Fruit fly (Drosophila melanogaster) whole organism, embryonic: ENCODE results near the gene Mul1.

Experiments
- Abd-B ChIP-seq: fragments of 200-800 bp; sonication (Bioruptor generic); optimal IDR thresholded peaks from 2 replicates; lab custom pipeline; 2018; ENCODE audit warnings: missing biosample characterization, mild to moderate bottlenecking, missing genetic modification characterization, moderate library complexity
- Antp ChIP-seq: fragments of 200-800 bp; sonication (Bioruptor generic); optimal IDR thresholded peaks from 3 replicates; lab custom pipeline; 2016; ENCODE audit warnings: missing biosample characterization, missing genetic modification characterization
- Asciz ChIP-seq: fragments of 200-800 bp; sonication (Bioruptor generic); optimal IDR thresholded peaks from 2 replicates; lab custom pipeline; 2017; ENCODE audit warnings: missing biosample characterization, mild to moderate bottlenecking, missing genetic modification characterization, missing genetic modification reagents
- Atf3 ChIP-seq: fragments of 200-800 bp; sonication (Bioruptor generic); optimal IDR thresholded peaks from 3 replicates; lab custom pipeline; 2016; ENCODE audit warnings: missing biosample characterization, missing genetic modification characterization
- B-H2 ChIP-seq: fragments of 200-800 bp; sonication (Bioruptor generic); optimal IDR thresholded peaks from 2 replicates; lab custom pipeline; 2018; ENCODE audit warnings: missing biosample characterization, mild to moderate bottlenecking, missing genetic modification characterization
- Bteb2 ChIP-seq: fragments of 200-800 bp; sonication (Bioruptor generic); optimal IDR thresholded peaks from 2 replicates; lab custom pipeline; 2016; ENCODE audit warnings: missing biosample characterization, missing genetic modification characterization
- CG10321 ChIP-seq: fragments of 200-800 bp; sonication (Bioruptor generic); IDR thresholded peaks from 2 replicates; pipeline ENCODE4 v1.3.6; 2022; ENCODE audit warnings: missing biosample characterization, missing genetic modification characterization
- CG10462 ChIP-seq: fragments of 200-800 bp; sonication (Bioruptor generic); optimal IDR thresholded peaks from 2 replicates; lab custom pipeline; 2016; ENCODE audit warnings: missing biosample characterization, missing genetic modification characterization
- CG11504 ChIP-seq: fragments of 200-800 bp; sonication (Bioruptor generic); optimal IDR thresholded peaks from 3 replicates; lab custom pipeline; 2019; ENCODE audit warnings: missing biosample characterization, mild to moderate bottlenecking, missing genetic modification characterization, moderate library complexity
- CG11696 ChIP-seq: fragments of 200-800 bp; sonication (Bioruptor generic); IDR thresholded peaks from 2 replicates; pipeline ENCODE4 v1.3.6; 2022; ENCODE audit warnings: missing biosample characterization, missing genetic modification characterization
- CG14965 ChIP-seq: fragments of 200-800 bp; sonication (Bioruptor generic); optimal IDR thresholded peaks from 2 replicates; lab custom pipeline; 2016; ENCODE audit warnings: missing biosample characterization, missing genetic modification characterization, borderline replicate concordance
- CG15269 ChIP-seq: fragments of 200-800 bp; sonication (Bioruptor generic); optimal IDR thresholded peaks from 2 replicates; lab custom pipeline; 2018; ENCODE audit warnings: missing biosample characterization, mild to moderate bottlenecking, missing genetic modification characterization, moderate library complexity
- CG1792 ChIP-seq: fragments of 200-800 bp; sonication (Bioruptor generic); optimal IDR thresholded peaks from 2 replicates; lab custom pipeline; 2016; ENCODE audit warnings: missing biosample characterization, missing genetic modification characterization
- CG32767 ChIP-seq: fragments of 200-800 bp; sonication (Bioruptor generic); IDR thresholded peaks from 2 replicates; pipeline ENCODE4 v1.3.6; 2022; ENCODE audit warnings: missing biosample characterization, missing genetic modification characterization
- CG32772 ChIP-seq: fragments of 200-800 bp; sonication (Bioruptor generic); IDR thresholded peaks from 2 replicates; pipeline ENCODE4 v1.3.6; 2022; ENCODE audit warnings: missing biosample characterization, missing genetic modification characterization
- CG6654 ChIP-seq: fragments of 200-800 bp; sonication (Bioruptor generic); optimal IDR thresholded peaks from 2 replicates; lab custom pipeline; 2017; ENCODE audit warnings: missing biosample characterization, mild to moderate bottlenecking, missing genetic modification characterization
- CG7745 ChIP-seq: fragments of 200-800 bp; sonication (Bioruptor generic); optimal IDR thresholded peaks from 2 replicates; lab custom pipeline; 2018; ENCODE audit warnings: missing biosample characterization, mild to moderate bottlenecking, missing genetic modification characterization, moderate library complexity
- CG9215 ChIP-seq: fragments of 200-800 bp; sonication (Bioruptor generic); IDR thresholded peaks from 2 replicates; pipeline ENCODE4 v1.3.6; 2022; ENCODE audit warnings: missing biosample characterization, missing genetic modification characterization
- Camta ChIP-seq: fragments of 200-800 bp; sonication (Bioruptor generic); optimal IDR thresholded peaks from 2 replicates; lab custom pipeline; 2016; ENCODE audit warnings: missing biosample characterization, missing genetic modification characterization
- D ChIP-seq, 2 experiments: fragments of 200-800 bp in 1 of 2; fragments of >200 bp in 1 of 2; sonication (Bioruptor generic) in 1 of 2; optimal IDR thresholded peaks; 2 replicates in 1 of 2; 3 replicates in 1 of 2; lab custom pipeline; 2017; ENCODE audit warnings: mild to moderate bottlenecking in 1 of 2, missing biosample characterization in 1 of 2, missing genetic modification characterization in 1 of 2, missing genetic modification reagents in 1 of 2
- HLH4C ChIP-seq: fragments of 200-800 bp; sonication (Bioruptor generic); IDR thresholded peaks from 3 replicates; pipeline ENCODE4 v1.3.6; 2022; ENCODE audit warnings: missing biosample characterization, missing genetic modification characterization; ENCODE audit not compliant: partially characterized antibody
- Hr51 ChIP-seq, 2 experiments: fragments of 200-800 bp; sonication (Bioruptor generic); optimal IDR thresholded peaks; 2 replicates in 1 of 2; 3 replicates in 1 of 2; lab custom pipeline; 2016 to 2018; ENCODE audit warnings: missing biosample characterization in 2 of 2, missing genetic modification characterization in 2 of 2, mild to moderate bottlenecking in 1 of 2, moderate library complexity in 1 of 2
- Kr ChIP-seq: fragments of 200-800 bp; sonication (Bioruptor generic); optimal IDR thresholded peaks from 2 replicates; lab custom pipeline; 2017; ENCODE audit warnings: missing biosample characterization, mild to moderate bottlenecking, missing genetic modification characterization
- Med ChIP-seq: fragments of 200-800 bp; sonication (Bioruptor generic); peaks from one replicate; lab custom pipeline; 2016; ENCODE audit warnings: missing biosample characterization, missing genetic modification characterization, mild to moderate bottlenecking, inconsistent platforms, moderate library complexity
- Nf-YA ChIP-seq: fragments of 200-800 bp; sonication (Bioruptor generic); IDR thresholded peaks from 2 replicates; pipeline ENCODE4 v1.3.6; 2022; ENCODE audit warnings: missing biosample characterization, missing genetic modification characterization
- Ravus ChIP-seq: fragments of 200-800 bp; sonication (Bioruptor generic); IDR thresholded peaks from 2 replicates; pipeline ENCODE4 v1.3.6; 2022; ENCODE audit warnings: missing biosample characterization, missing genetic modification characterization
- ap ChIP-seq: fragments of 200-800 bp; sonication (Bioruptor generic); IDR thresholded peaks from 2 replicates; pipeline ENCODE4 v1.3.6; 2022; ENCODE audit warnings: missing biosample characterization, missing genetic modification characterization
- br ChIP-seq: fragments of >200 bp; optimal IDR thresholded peaks from 2 replicates; lab custom pipeline; 2017
- bsh ChIP-seq, 2 experiments: fragments of 200-800 bp; sonication (Bioruptor generic); optimal IDR thresholded peaks; 2 replicates each; lab custom pipeline; 2017 to 2018; ENCODE audit warnings: mild to moderate bottlenecking in 2 of 2, missing biosample characterization in 2 of 2, missing genetic modification characterization in 2 of 2, moderate library complexity in 1 of 2
- danr ChIP-seq: fragments of 200-800 bp; sonication (Bioruptor generic); IDR thresholded peaks from 2 replicates; pipeline ENCODE4 v1.3.6; 2022; ENCODE audit warnings: missing biosample characterization, missing genetic modification characterization
- dpn ChIP-seq, 2 experiments: fragments of 200-800 bp; sonication (Bioruptor generic); optimal IDR thresholded peaks; 3 replicates each; lab custom pipeline; 2016; ENCODE audit warnings: missing biosample characterization in 2 of 2, missing genetic modification characterization in 2 of 2
- dysf ChIP-seq: fragments of 200-800 bp; sonication (Bioruptor generic); IDR thresholded peaks from 3 replicates; pipeline ENCODE4 v1.3.6; 2022; ENCODE audit warnings: missing biosample characterization, missing genetic modification characterization
- ems ChIP-seq: fragments of 200-800 bp; sonication (Bioruptor generic); optimal IDR thresholded peaks from 3 replicates; lab custom pipeline; 2016; ENCODE audit warnings: missing biosample characterization, missing genetic modification characterization
- eve ChIP-seq, 2 experiments: fragments of >200 bp; optimal IDR thresholded peaks; 2 replicates each; lab custom pipeline; 2017; ENCODE audit warnings: missing biosample characterization in 2 of 2, missing genetic modification characterization in 2 of 2
- gce ChIP-seq: fragments of 200-800 bp; sonication (Bioruptor generic); IDR thresholded peaks from 3 replicates; pipeline ENCODE4 v1.3.6; 2022; ENCODE audit warnings: missing biosample characterization, missing genetic modification characterization
- gcm2 ChIP-seq: fragments of 200-800 bp; sonication (Bioruptor generic); optimal IDR thresholded peaks from 2 replicates; lab custom pipeline; 2016; ENCODE audit warnings: missing biosample characterization, missing genetic modification characterization
- gsb ChIP-seq: fragments of 200-800 bp; sonication (Bioruptor generic); IDR thresholded peaks from 2 replicates; pipeline ENCODE4 v1.3.6; 2022; ENCODE audit warnings: missing biosample characterization, missing genetic modification characterization
- hb ChIP-seq: fragments of 200-800 bp; sonication (Bioruptor generic); IDR thresholded peaks from 3 replicates; pipeline ENCODE4 v1.3.6; 2022; ENCODE audit warnings: missing biosample characterization, missing genetic modification characterization; ENCODE audit not compliant: partially characterized antibody
- knrl ChIP-seq: fragments of 200-800 bp; sonication (Bioruptor generic); IDR thresholded peaks from 3 replicates; pipeline ENCODE4 v1.3.6; 2022; ENCODE audit warnings: missing biosample characterization, missing genetic modification characterization; ENCODE audit not compliant: partially characterized antibody
- lov ChIP-seq, 2 experiments: fragments of 200-800 bp in 1 of 2; fragments of >200 bp in 1 of 2; sonication (Bioruptor generic) in 1 of 2; IDR thresholded peaks in 1 of 2; optimal IDR thresholded peaks in 1 of 2; 2 replicates in 1 of 2; 3 replicates in 1 of 2; pipeline versions ENCODE4 v1.3.6 to Lab custom; 2017 to 2022; ENCODE audit warnings: missing biosample characterization in 1 of 2, missing genetic modification characterization in 1 of 2
- luna ChIP-seq: fragments of 200-800 bp; sonication (Bioruptor generic); optimal IDR thresholded peaks from 2 replicates; lab custom pipeline; 2016; ENCODE audit warnings: missing biosample characterization, missing genetic modification characterization
- p53 ChIP-seq: fragments of 200-800 bp; sonication (Bioruptor generic); optimal IDR thresholded peaks from 2 replicates; lab custom pipeline; 2016; ENCODE audit warnings: missing biosample characterization, missing genetic modification characterization
- pnt ChIP-seq: fragments of 200-800 bp; sonication (Bioruptor generic); optimal IDR thresholded peaks from 3 replicates; lab custom pipeline; 2016; ENCODE audit warnings: missing biosample characterization, missing genetic modification characterization
- psq ChIP-seq: fragments of 200-800 bp; sonication (Bioruptor generic); optimal IDR thresholded peaks from 2 replicates; lab custom pipeline; 2017; ENCODE audit warnings: missing biosample characterization, missing genetic modification characterization
- sim ChIP-seq: fragments of 200-800 bp; sonication (Bioruptor generic); IDR thresholded peaks from 2 replicates; pipeline ENCODE4 v1.3.6; 2022; ENCODE audit warnings: missing biosample characterization, missing genetic modification characterization
- tin ChIP-seq: fragments of 200-800 bp; sonication (Bioruptor generic); optimal IDR thresholded peaks from 3 replicates; lab custom pipeline; 2016; ENCODE audit warnings: missing biosample characterization, missing genetic modification characterization
- tll ChIP-seq, 2 experiments: fragments of 200-800 bp in 1 of 2; fragments of >200 bp in 1 of 2; sonication (Bioruptor generic) in 1 of 2; optimal IDR thresholded peaks; 2 replicates each; lab custom pipeline; 2017 to 2019; ENCODE audit warnings: missing biosample characterization in 2 of 2, missing genetic modification characterization in 2 of 2, mild to moderate bottlenecking in 1 of 2, moderate library complexity in 1 of 2
- toy ChIP-seq: fragments of 200-800 bp; sonication (Bioruptor generic); IDR thresholded peaks from 2 replicates; pipeline ENCODE4 v1.3.6; 2022; ENCODE audit warnings: missing biosample characterization, missing genetic modification characterization
- wek ChIP-seq: fragments of 200-800 bp; sonication (Bioruptor generic); optimal IDR thresholded peaks from 3 replicates; lab custom pipeline; 2018; ENCODE audit warnings: missing biosample characterization, mild to moderate bottlenecking, missing genetic modification characterization, moderate library complexity
- z ChIP-seq: fragments of 200-800 bp; sonication (Bioruptor generic); IDR thresholded peaks from 3 replicates; pipeline ENCODE4 v1.3.6; 2022; ENCODE audit warnings: missing biosample characterization, missing genetic modification characterization

Gene Mul1

dm6 chr3L:4016754-4017153 lies 4.5 kb upstream of the Mul1 start:
- TF ChIP-seq wek (GFP tag; lab: Kevin White, UChicago) (no peak), p53 (GFP tag; lab: Kevin White, UChicago) (peak; percentile 0), Bteb2 (GFP tag; lab: Kevin White, UChicago) (no peak), Antp (GFP tag; lab: Kevin White, UChicago) (peak; percentile 72), CG9215 (GFP tag; lab: Robert Waterston, UW) (no peak), Asciz (GFP tag; lab: Kevin White, UChicago) (no peak), Med (GFP tag; lab: Kevin White, UChicago) (peak; percentile 90), Ravus (GFP tag; lab: Robert Waterston, UW) (no peak), pnt (peak; percentile 76), CG11696 (GFP tag; lab: Robert Waterston, UW) (0 out of 2 replicates have a peak, but pooled peaks have one; percentile 38), CG32772 (GFP tag; lab: Robert Waterston, UW) (peak; percentile 74), CG15269 (peak; percentile 29), sim (GFP tag; lab: Robert Waterston, UW) (0 out of 2 replicates have a peak, but pooled peaks have one; percentile 17), z (GFP tag; lab: Robert Waterston, UW) (0 out of 3 replicates have a peak, but pooled peaks have one; percentile 15), knrl (GFP tag; lab: Robert Waterston, UW) (no peak), CG11504 (tag; lab: Kevin White, UChicago) (peak; percentile 70), br (lab: Kevin White, UChicago) (no peak), toy (GFP tag; lab: Robert Waterston, UW) (no peak), gsb (GFP tag; lab: Robert Waterston, UW) (no peak), Abd-B (peak; percentile 70), ap (GFP tag; lab: Robert Waterston, UW) (peak; percentile 47; the same call in 1 of the 2 replicates), CG14965 (GFP tag; lab: Kevin White, UChicago) (no peak), Atf3 (GFP tag; lab: Kevin White, UChicago) (peak; percentile 66), psq (no peak), luna (no peak), dpn (GFP tag; optimal IDR thresholded peaks at IDR 0.05; lab: Kevin White, UChicago) (peak; percentile 60 to 71), B-H2 (GFP tag; lab: Kevin White, UChicago) (no peak), gce (GFP tag; lab: Robert Waterston, UW) (no peak), bsh (GFP tag; optimal IDR thresholded peaks at IDR 0.05; lab: Kevin White, UChicago) (peak in 1 of 2 experiments; percentile 87), lov (optimal IDR thresholded peaks at IDR 0.05; lab: Kevin White, UChicago) (no peak), lov (GFP tag; IDR thresholded peaks at IDR 0.05; lab: Robert Waterston, UW) (peak; percentile 80), Kr (GFP tag; lab: Kevin White, UChicago) (no peak), tll (GFP tag; optimal IDR thresholded peaks at IDR 0.05; lab: Kevin White, UChicago) (no peak), gcm2 (GFP tag; lab: Kevin White, UChicago) (no peak), CG1792 (GFP tag; lab: Kevin White, UChicago) (no peak), D (optimal IDR thresholded peaks at IDR 0.05; lab: Kevin White, UChicago) (no peak), D (GFP tag; optimal IDR thresholded peaks at IDR 0.05; lab: Kevin White, UChicago) (peak; percentile 70), HLH4C (GFP tag; lab: Robert Waterston, UW) (no peak), ems (peak; percentile 20), CG7745 (tag; lab: Kevin White, UChicago) (no peak), danr (peak; percentile 56; the same call in 1 of the 2 replicates), CG32767 (peak; percentile 46; the same call in 1 of the 2 replicates), Hr51 (GFP tag; optimal IDR thresholded peaks at IDR 0.05; lab: Kevin White, UChicago) (peak in 1 of 2 experiments; percentile 7), CG10321 (no peak), Camta (peak; percentile 36), dysf (peak; percentile 68), hb (GFP tag; lab: Robert Waterston, UW) (no peak), Nf-YA (GFP tag; lab: Robert Waterston, UW) (peak; percentile 61), CG10462 (peak; percentile 20), eve (GFP tag; optimal IDR thresholded peaks at IDR 0.05; lab: Kevin White, UChicago) (no peak), tin (GFP tag; lab: Kevin White, UChicago) (peak; percentile 81), CG6654 (GFP tag; lab: Kevin White, UChicago) (peak; percentile 39)
